Fruit fly (Drosophila melanogaster) whole organism, embryonic: Measurements from ENCODE around the gene CG31126.
A peak's percentile ranks its signal among the peaks of the same experiment; 100 is the strongest.

Source experiments
- CG10959 ChIP-seq: fragments of 200-800 bp; sonication (Bioruptor generic); IDR thresholded peaks from 2 replicates; pipeline ENCODE4 v1.3.6; 2022; ENCODE audit warnings: missing biosample characterization, missing genetic modification characterization
- CG12236 ChIP-seq: fragments of 200-800 bp; sonication (Bioruptor generic); optimal IDR thresholded peaks from 2 replicates; lab custom pipeline; 2016; ENCODE audit warnings: missing biosample characterization, missing genetic modification characterization
- CG14050 ChIP-seq: fragments of 200-800 bp; sonication (Bioruptor generic); IDR thresholded peaks from 3 replicates; pipeline ENCODE4 v1.3.6; 2022; ENCODE audit warnings: missing biosample characterization, missing genetic modification characterization
- CG1647 ChIP-seq: fragments of 200-800 bp; sonication (Bioruptor generic); optimal IDR thresholded peaks from 3 replicates; lab custom pipeline; 2016; ENCODE audit warnings: missing biosample characterization, missing genetic modification characterization
- CG16815 ChIP-seq: fragments of 200-800 bp; sonication (Bioruptor generic); optimal IDR thresholded peaks from 3 replicates; lab custom pipeline; 2017; ENCODE audit warnings: missing biosample characterization, mild to moderate bottlenecking, missing genetic modification characterization
- CG17359 ChIP-seq: fragments of 200-800 bp; sonication (Bioruptor generic); optimal IDR thresholded peaks from 3 replicates; lab custom pipeline; 2018; ENCODE audit warnings: missing biosample characterization, mild to moderate bottlenecking, missing genetic modification characterization, moderate library complexity
- CG2116 ChIP-seq: fragments of 200-800 bp; sonication (Bioruptor generic); optimal IDR thresholded peaks from 3 replicates; lab custom pipeline; 2018; ENCODE audit warnings: missing biosample characterization, mild to moderate bottlenecking, missing genetic modification characterization
- CG2889 ChIP-seq: fragments of 200-800 bp; sonication (Bioruptor generic); IDR thresholded peaks from 3 replicates; pipeline ENCODE4 v1.3.6; 2022; ENCODE audit warnings: missing biosample characterization, missing genetic modification characterization
- CG32532 ChIP-seq: fragments of 200-800 bp; sonication (Bioruptor generic); IDR thresholded peaks from 2 replicates; pipeline ENCODE4 v1.3.6; 2022; ENCODE audit warnings: missing biosample characterization, missing genetic modification characterization
- CG33557 ChIP-seq: fragments of 200-800 bp; sonication (Bioruptor generic); optimal IDR thresholded peaks from 2 replicates; lab custom pipeline; 2019; ENCODE audit warnings: missing biosample characterization, mild to moderate bottlenecking, missing genetic modification characterization, moderate library complexity
- CG3838 ChIP-seq: fragments of 200-800 bp; sonication (Bioruptor generic); optimal IDR thresholded peaks from 3 replicates; lab custom pipeline; 2016; ENCODE audit warnings: missing biosample characterization, missing genetic modification characterization
- CG4328 ChIP-seq: fragments of 200-800 bp; sonication (Bioruptor generic); optimal IDR thresholded peaks from 3 replicates; lab custom pipeline; 2017; ENCODE audit warnings: missing biosample characterization, missing genetic modification reagents, missing genetic modification characterization
- CG4707 ChIP-seq: fragments of 200-800 bp; sonication (Bioruptor generic); optimal IDR thresholded peaks from 2 replicates; lab custom pipeline; 2018; ENCODE audit warnings: missing biosample characterization, mild to moderate bottlenecking, missing genetic modification characterization, moderate library complexity
- CG7271 ChIP-seq: fragments of 200-800 bp; sonication (Bioruptor generic); optimal IDR thresholded peaks from 2 replicates; lab custom pipeline; 2018; ENCODE audit warnings: missing biosample characterization, mild to moderate bottlenecking, missing genetic modification characterization, moderate library complexity
- CG7987 ChIP-seq: fragments of 200-800 bp; sonication (Bioruptor generic); optimal IDR thresholded peaks from 2 replicates; lab custom pipeline; 2018; ENCODE audit warnings: missing biosample characterization, mild to moderate bottlenecking, missing genetic modification characterization, moderate library complexity
- CG8290 ChIP-seq, 3 experiments: fragments of 200-800 bp; sonication (Bioruptor generic); optimal IDR thresholded peaks; 2 replicates each; lab custom pipeline; 2016 to 2019; ENCODE audit warnings: missing biosample characterization in 3 of 3, missing genetic modification characterization in 3 of 3, mild to moderate bottlenecking in 2 of 3, moderate library complexity in 1 of 3
- CG9727 ChIP-seq: fragments of 200-800 bp; sonication (Bioruptor generic); optimal IDR thresholded peaks from 3 replicates; lab custom pipeline; 2017; ENCODE audit warnings: missing biosample characterization, mild to moderate bottlenecking, missing genetic modification characterization
- CG9817 ChIP-seq: fragments of 200-800 bp; sonication (Bioruptor generic); optimal IDR thresholded peaks from 2 replicates; lab custom pipeline; 2018; ENCODE audit warnings: missing biosample characterization, mild to moderate bottlenecking, missing genetic modification characterization, moderate library complexity
- CG9876 ChIP-seq: fragments of 200-800 bp; sonication (Bioruptor generic); optimal IDR thresholded peaks from 2 replicates; lab custom pipeline; 2016; ENCODE audit warnings: missing biosample characterization, missing genetic modification characterization
- CTCF ChIP-seq: fragments of 200-800 bp; sonication (Bioruptor generic); optimal IDR thresholded peaks from 2 replicates; lab custom pipeline; 2017; ENCODE audit warnings: missing biosample characterization, mild to moderate bottlenecking, missing genetic modification characterization, moderate library complexity
- CoRest ChIP-seq: fragments of 200-800 bp; sonication (Bioruptor generic); optimal IDR thresholded peaks from 3 replicates; lab custom pipeline; 2018; ENCODE audit warnings: missing biosample characterization, mild to moderate bottlenecking, missing genetic modification characterization, moderate library complexity
- E2f2 ChIP-seq: fragments of 200-800 bp; sonication (Bioruptor generic); IDR thresholded peaks from 2 replicates; pipeline ENCODE4 v1.3.6; 2022; ENCODE audit warnings: missing biosample characterization, missing genetic modification characterization
- Ets65A ChIP-seq: fragments of 200-800 bp; sonication (Bioruptor generic); peaks from one replicate; lab custom pipeline; 2016; ENCODE audit warnings: missing biosample characterization, missing genetic modification characterization
- Myb ChIP-seq: fragments of 200-800 bp; sonication (Bioruptor generic); optimal IDR thresholded peaks from 2 replicates; lab custom pipeline; 2016; ENCODE audit warnings: missing biosample characterization, missing genetic modification characterization
- Rx ChIP-seq: fragments of 200-800 bp; sonication (Bioruptor generic); IDR thresholded peaks from 2 replicates; pipeline ENCODE4 v1.3.6; 2022; ENCODE audit warnings: missing biosample characterization, missing genetic modification characterization
- Sry-β ChIP-seq: fragments of 200-800 bp; sonication (Bioruptor generic); optimal IDR thresholded peaks from 2 replicates; lab custom pipeline; 2018; ENCODE audit warnings: missing biosample characterization, mild to moderate bottlenecking, missing genetic modification characterization, moderate library complexity
- Taf1 ChIP-seq: fragments of 200-800 bp; sonication (Bioruptor generic); IDR thresholded peaks from 2 replicates; pipeline ENCODE4 v1.3.6; 2022; ENCODE audit warnings: missing biosample characterization, missing genetic modification characterization
- bbx ChIP-seq: fragments of 200-800 bp; sonication (Bioruptor generic); IDR thresholded peaks from 2 replicates; pipeline ENCODE4 v1.3.6; 2022; ENCODE audit warnings: missing biosample characterization, missing genetic modification characterization; ENCODE audit not compliant: partially characterized antibody
- bsh ChIP-seq, 2 experiments: fragments of 200-800 bp; sonication (Bioruptor generic); optimal IDR thresholded peaks; 2 replicates each; lab custom pipeline; 2017 to 2018; ENCODE audit warnings: mild to moderate bottlenecking in 2 of 2, missing biosample characterization in 2 of 2, missing genetic modification characterization in 2 of 2, moderate library complexity in 1 of 2
- chif ChIP-seq, 2 experiments: fragments of 200-800 bp; sonication (Bioruptor generic); optimal IDR thresholded peaks; 3 replicates each; lab custom pipeline; 2016; ENCODE audit warnings: missing biosample characterization in 2 of 2, missing genetic modification characterization in 2 of 2
- corto ChIP-seq: fragments of 200-800 bp; sonication (Bioruptor generic); optimal IDR thresholded peaks from 2 replicates; lab custom pipeline; 2016; ENCODE audit warnings: missing biosample characterization, mild to moderate bottlenecking, missing genetic modification characterization, moderate library complexity
- disco-r ChIP-seq: fragments of 200-800 bp; sonication (Bioruptor generic); optimal IDR thresholded peaks from 2 replicates; lab custom pipeline; 2016; ENCODE audit warnings: missing biosample characterization, missing genetic modification characterization
- fd102C ChIP-seq: fragments of 200-800 bp; sonication (Bioruptor generic); optimal IDR thresholded peaks from 2 replicates; lab custom pipeline; 2018; ENCODE audit warnings: missing biosample characterization, mild to moderate bottlenecking, missing genetic modification characterization, moderate library complexity
- gfzf ChIP-seq: fragments of 200-800 bp; sonication (Bioruptor generic); optimal IDR thresholded peaks from 2 replicates; lab custom pipeline; 2016; ENCODE audit warnings: missing biosample characterization, mild to moderate bottlenecking, missing genetic modification characterization, moderate library complexity
- gro ChIP-seq: fragments of 200-800 bp; sonication (Bioruptor generic); optimal IDR thresholded peaks from 2 replicates; lab custom pipeline; 2016; ENCODE audit warnings: missing biosample characterization, missing genetic modification characterization
- gt ChIP-seq: fragments of 200-800 bp; sonication (Bioruptor generic); IDR thresholded peaks from 2 replicates; pipeline ENCODE4 v1.3.6; 2022; ENCODE audit warnings: missing biosample characterization, missing genetic modification characterization
- hkb ChIP-seq, 2 experiments: fragments of 200-800 bp in 1 of 2; fragments of >200 bp in 1 of 2; sonication (Bioruptor generic) in 1 of 2; IDR thresholded peaks in 1 of 2; optimal IDR thresholded peaks in 1 of 2; 2 replicates each; pipeline versions ENCODE4 v1.3.6 to Lab custom; 2017 to 2022; ENCODE audit warnings: missing biosample characterization in 1 of 2, missing genetic modification characterization in 1 of 2
- jigr1 ChIP-seq: fragments of 200-800 bp; sonication (Bioruptor generic); IDR thresholded peaks from 3 replicates; pipeline ENCODE4 v1.3.6; 2022; ENCODE audit warnings: missing biosample characterization, missing genetic modification characterization
- odd ChIP-seq: fragments of 200-800 bp; sonication (Bioruptor generic); optimal IDR thresholded peaks from 2 replicates; lab custom pipeline; 2017; ENCODE audit warnings: missing biosample characterization, mild to moderate bottlenecking, missing genetic modification characterization
- pho ChIP-seq: fragments of 200-800 bp; sonication (Bioruptor generic); optimal IDR thresholded peaks from 2 replicates; lab custom pipeline; 2016; ENCODE audit warnings: missing biosample characterization, missing genetic modification characterization
- sd ChIP-seq: fragments of 200-800 bp; sonication (Bioruptor generic); optimal IDR thresholded peaks from 3 replicates; lab custom pipeline; 2018; ENCODE audit warnings: missing biosample characterization, mild to moderate bottlenecking, missing genetic modification characterization, moderate library complexity
- seq ChIP-seq: fragments of 200-800 bp; sonication (Bioruptor generic); IDR thresholded peaks from 2 replicates; pipeline ENCODE4 v1.3.6; 2022; ENCODE audit warnings: missing biosample characterization, missing genetic modification characterization
- sim ChIP-seq: fragments of 200-800 bp; sonication (Bioruptor generic); IDR thresholded peaks from 2 replicates; pipeline ENCODE4 v1.3.6; 2022; ENCODE audit warnings: missing biosample characterization, missing genetic modification characterization
- sug ChIP-seq: fragments of 200-800 bp; optimal IDR thresholded peaks from 2 replicates; lab custom pipeline; 2019; ENCODE audit warnings: missing biosample characterization, mild to moderate bottlenecking, missing genetic modification characterization, moderate library complexity
- tna ChIP-seq: fragments of 200-800 bp; sonication (Bioruptor generic); IDR thresholded peaks from 2 replicates; pipeline ENCODE4 v1.3.6; 2022; ENCODE audit warnings: missing biosample characterization, missing genetic modification characterization; ENCODE audit not compliant: partially characterized antibody
- toy ChIP-seq: fragments of 200-800 bp; sonication (Bioruptor generic); IDR thresholded peaks from 2 replicates; pipeline ENCODE4 v1.3.6; 2022; ENCODE audit warnings: missing biosample characterization, missing genetic modification characterization
- tx ChIP-seq: fragments of 200-800 bp; sonication (Bioruptor generic); optimal IDR thresholded peaks from 2 replicates; lab custom pipeline; 2016; ENCODE audit warnings: missing biosample characterization, missing genetic modification characterization
- yki ChIP-seq: fragments of >200 bp; optimal IDR thresholded peaks from 3 replicates; lab custom pipeline; 2018
- zen2 ChIP-seq: fragments of 200-800 bp; sonication (Bioruptor generic); IDR thresholded peaks from 3 replicates; pipeline ENCODE4 v1.3.6; 2022; ENCODE audit warnings: missing biosample characterization, missing genetic modification characterization; ENCODE audit not compliant: partially characterized antibody

The CG31126 gene

dm6 chr3R:24629877-24630808 lies 29.3 kb upstream of the CG31126 start, which contains the start of gene Wsck (continued):
- TF ChIP-seq CG14050 (GFP tag; lab: Robert Waterston, UW) = no peak
- TF ChIP-seq Myb (GFP tag; lab: Kevin White, UChicago) = no peak
- no peak for TF ChIP-seq CG4707
- TF ChIP-seq zen2 = no peak
- TF ChIP-seq hkb (optimal IDR thresholded peaks at IDR 0.05; lab: Kevin White, UChicago) = no peak
- no peak for TF ChIP-seq hkb (GFP tag; IDR thresholded peaks at IDR 0.05; lab: Robert Waterston, UW)
- no peak for TF ChIP-seq Ets65A (GFP tag; lab: Kevin White, UChicago)
- no peak for TF ChIP-seq gro (GFP tag; lab: Kevin White, UChicago)
- TF ChIP-seq seq = no peak
- no peak for TF ChIP-seq yki (lab: Kevin White, UChicago)
- no peak for TF ChIP-seq pho (GFP tag; lab: Kevin White, UChicago)
- TF ChIP-seq CG3838 (GFP tag; lab: Kevin White, UChicago) = peak; percentile 67
- no peak for TF ChIP-seq tna (GFP tag; lab: Robert Waterston, UW)
- no peak for TF ChIP-seq disco-r
- TF ChIP-seq CG8290 (GFP tag; optimal IDR thresholded peaks at IDR 0.05; lab: Kevin White, UChicago) = no peak
- TF ChIP-seq CG8290 (tag; optimal IDR thresholded peaks at IDR 0.05; lab: Kevin White, UChicago) = no peak
- no peak for TF ChIP-seq fd102C
- no peak for TF ChIP-seq CG7271
- no peak for TF ChIP-seq jigr1 (GFP tag; lab: Robert Waterston, UW)
- TF ChIP-seq sd (tag; lab: Kevin White, UChicago) = peak; percentile 31
- TF ChIP-seq bbx (GFP tag; lab: Robert Waterston, UW) = peak; percentile 34; the same call in 1 of the 2 replicates
- no peak for TF ChIP-seq CG10959 (GFP tag; lab: Robert Waterston, UW)
- TF ChIP-seq CG12236 (GFP tag; lab: Kevin White, UChicago) = no peak
- no peak for TF ChIP-seq toy (GFP tag; lab: Robert Waterston, UW)
- no peak for TF ChIP-seq CTCF (GFP tag; lab: Kevin White, UChicago)
- TF ChIP-seq sim (GFP tag; lab: Robert Waterston, UW) = no peak
- TF ChIP-seq CG7987 (GFP tag; lab: Kevin White, UChicago) = peak; percentile 22
- peak; percentile 85 for TF ChIP-seq E2f2 (GFP tag; lab: Robert Waterston, UW)
- no peak for TF ChIP-seq CG9727 (GFP tag; lab: Kevin White, UChicago)
- TF ChIP-seq CG4328 (GFP tag; lab: Kevin White, UChicago) = no peak
- TF ChIP-seq tx (GFP tag; lab: Kevin White, UChicago) = no peak
- no peak for TF ChIP-seq gt (GFP tag; lab: Robert Waterston, UW)
- TF ChIP-seq CG32532 (GFP tag; lab: Robert Waterston, UW) = no peak
- no peak for TF ChIP-seq CG2889 (GFP tag; lab: Robert Waterston, UW)
- TF ChIP-seq CG9876 (GFP tag; lab: Kevin White, UChicago) = no peak
- no peak for TF ChIP-seq bsh (GFP tag; optimal IDR thresholded peaks at IDR 0.05; lab: Kevin White, UChicago)
- TF ChIP-seq Taf1 (GFP tag; lab: Robert Waterston, UW) = no peak
- TF ChIP-seq gfzf (GFP tag; lab: Kevin White, UChicago) = peak; percentile 9
- TF ChIP-seq Rx (GFP tag; lab: Robert Waterston, UW) = no peak
- no peak for TF ChIP-seq corto (GFP tag; lab: Kevin White, UChicago)
- no peak for TF ChIP-seq chif (GFP tag; optimal IDR thresholded peaks at IDR 0.05; lab: Kevin White, UChicago)
- TF ChIP-seq sug (tag; lab: Kevin White, UChicago) = no peak
- no peak for TF ChIP-seq Sry-β (GFP tag; lab: Kevin White, UChicago)
- TF ChIP-seq odd (GFP tag; lab: Kevin White, UChicago) = no peak
- TF ChIP-seq CG17359 (tag; lab: Kevin White, UChicago) = no peak
- TF ChIP-seq CG16815 = no peak
- TF ChIP-seq CG1647 (GFP tag; lab: Kevin White, UChicago) = no peak
- TF ChIP-seq CoRest (tag; lab: Kevin White, UChicago) = no peak
- no peak for TF ChIP-seq CG9817 (tag; lab: Kevin White, UChicago)
- no peak for TF ChIP-seq CG33557
- peak; percentile 40 for TF ChIP-seq CG2116
